Fruit fly (Drosophila melanogaster) S2 (cell line): ENCODE data around the gene RabGGTa.

ENCODE experiments used
- CG8478 ChIP-seq: fragments of >200 bp; optimal IDR thresholded peaks from 2 replicates; lab custom pipeline; 2018
- CTCF ChIP-seq, 2 experiments: fragments of >200 bp; optimal IDR thresholded peaks; 2 replicates each; lab custom pipeline; 2018

Gene RabGGTa

dm6 chr3R:5095930-5096572, 31.8 kb upstream of the RabGGTa start:
- TF ChIP-seq CG8478 (lab: Kevin White, UChicago) (no peak), CTCF (optimal IDR thresholded peaks at IDR 0.05; lab: Kevin White, UChicago) (no peak)

dm6 chr3R:5097175-5097574, 30.7 kb upstream of the RabGGTa start:
- no peak for TF ChIP-seq CTCF (optimal IDR thresholded peaks at IDR 0.05; lab: Kevin White, UChicago)
- TF ChIP-seq CG8478 (lab: Kevin White, UChicago): no peak

DNA sequence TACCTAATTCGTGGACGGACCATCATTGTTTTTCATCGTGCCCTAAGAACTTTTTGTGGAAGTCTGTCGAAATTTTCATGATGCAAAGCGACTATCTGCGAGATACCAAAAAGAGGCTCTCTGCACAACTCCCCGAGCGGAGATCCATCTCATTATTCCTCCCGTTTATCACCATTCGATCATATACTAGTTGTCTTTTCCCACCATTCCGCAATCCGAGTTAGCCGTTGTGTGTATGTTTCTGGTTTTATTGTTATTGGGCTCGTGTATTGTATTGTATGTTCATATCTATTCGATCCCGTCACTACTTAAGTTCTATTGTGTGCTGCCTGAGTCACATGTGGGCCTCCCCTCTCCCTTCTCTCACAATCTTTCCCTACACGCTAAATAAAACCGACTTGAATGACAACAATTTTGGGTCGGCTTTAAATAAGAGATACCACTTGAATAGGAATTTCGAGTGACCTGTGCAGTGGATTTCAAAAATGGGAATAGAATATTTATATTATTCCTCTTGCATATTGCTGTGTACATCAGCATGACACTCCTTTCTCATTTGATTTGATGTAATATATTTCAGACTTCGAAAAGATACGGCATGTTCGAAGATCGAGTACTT, 29.9 kb upstream of the RabGGTa start:
- TF ChIP-seq CG8478 (lab: Kevin White, UChicago) (no peak), CTCF (optimal IDR thresholded peaks at IDR 0.05; lab: Kevin White, UChicago) (no peak)

DNA sequence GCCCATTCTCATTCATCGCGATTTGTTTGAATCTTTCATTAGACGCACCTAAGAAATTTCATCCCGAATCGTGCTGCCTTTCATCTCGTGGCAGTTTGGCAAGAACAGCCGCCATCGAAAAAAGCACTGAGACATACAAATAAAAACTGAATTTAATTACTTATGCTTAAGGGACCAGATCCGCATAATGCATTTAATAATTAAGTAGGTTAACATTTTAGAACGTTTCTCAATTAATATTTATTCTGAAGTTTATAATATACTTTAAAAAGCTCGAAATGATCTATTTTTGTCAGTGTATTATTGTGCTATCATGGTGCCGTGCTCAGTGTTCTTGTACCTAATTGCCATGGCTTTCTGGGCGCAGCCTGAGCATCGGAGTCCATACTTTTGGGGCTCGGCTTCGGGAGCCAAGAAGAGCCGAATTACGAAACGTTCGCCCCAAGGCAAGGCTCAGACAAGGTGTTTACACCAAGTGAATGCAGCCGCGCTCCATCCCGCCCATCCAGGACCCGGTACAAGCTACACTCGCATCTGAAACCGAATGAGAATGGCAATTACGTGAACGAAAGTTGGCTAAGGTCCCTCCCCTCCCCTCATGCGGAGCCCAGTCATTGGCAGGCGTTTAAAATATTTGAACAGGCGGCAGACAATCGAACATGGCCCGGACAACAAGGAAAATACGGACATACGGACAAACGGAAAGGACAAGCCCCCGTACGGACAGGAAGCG, 27.4 kb upstream of the RabGGTa start:
- TF ChIP-seq CG8478 (lab: Kevin White, UChicago) (no peak), CTCF (optimal IDR thresholded peaks at IDR 0.05; lab: Kevin White, UChicago) (no peak)

- TF ChIP-seq CG8478 (lab: Kevin White, UChicago): no peak
- no peak for TF ChIP-seq CTCF (optimal IDR thresholded peaks at IDR 0.05; lab: Kevin White, UChicago)
These were observed 25.5 kb upstream of the RabGGTa start for dm6 chr3R:5102407-5102806.

- TF ChIP-seq CG8478 (lab: Kevin White, UChicago) (no peak), CTCF (optimal IDR thresholded peaks at IDR 0.05; lab: Kevin White, UChicago) (no peak)
These were observed 24.4 kb upstream of the RabGGTa start for dm6 chr3R:5103362-5104003.

dm6 chr3R:5104212-5104611, 23.7 kb upstream of the RabGGTa start:
- TF ChIP-seq CG8478 (lab: Kevin White, UChicago): no peak

DNA sequence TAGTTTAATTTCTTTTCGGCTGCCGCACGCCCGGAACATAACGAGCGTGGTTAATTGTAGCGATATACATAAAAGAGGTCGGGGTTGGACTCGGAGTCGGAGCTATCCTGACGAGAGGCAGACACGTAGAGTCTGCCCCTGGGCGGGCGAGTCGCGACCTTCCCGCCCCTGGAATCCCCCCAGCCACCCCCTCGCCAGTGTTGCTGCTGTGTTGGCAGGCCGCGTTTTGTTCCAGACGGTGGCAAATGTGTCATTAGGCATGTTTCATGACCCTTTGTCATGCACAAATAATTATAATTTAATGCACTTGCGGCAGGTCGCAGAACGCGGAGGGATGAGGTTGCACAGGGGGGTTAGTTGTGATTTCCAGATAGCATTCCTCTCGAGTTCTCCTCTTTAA, 22.4 kb upstream of the RabGGTa start:
- TF ChIP-seq CG8478 (lab: Kevin White, UChicago) (no peak), CTCF (optimal IDR thresholded peaks at IDR 0.05; lab: Kevin White, UChicago) (no peak)

- no peak for TF ChIP-seq CTCF (optimal IDR thresholded peaks at IDR 0.05; lab: Kevin White, UChicago)
- no peak for TF ChIP-seq CG8478 (lab: Kevin White, UChicago)
These were observed 21.0 kb upstream of the RabGGTa start for dm6 chr3R:5106917-5107316.

DNA sequence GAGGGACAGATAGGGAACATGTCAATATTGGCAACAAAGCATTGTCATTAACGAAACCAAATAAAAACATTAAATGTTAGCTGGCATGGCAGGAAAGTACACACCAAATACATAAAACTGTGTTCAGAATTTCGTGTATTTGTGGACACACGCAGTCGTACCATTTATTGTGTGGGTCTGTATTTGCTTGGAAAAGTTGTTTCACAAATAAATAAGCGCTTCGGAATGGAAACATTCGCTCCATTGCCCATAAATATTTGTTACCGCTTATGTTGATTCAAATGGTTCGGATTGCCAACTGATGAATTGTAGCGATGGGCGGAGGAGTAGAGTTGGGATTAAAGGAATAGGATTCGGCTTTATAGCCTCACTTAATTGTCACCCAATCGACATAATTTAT, 19.9 kb upstream of the RabGGTa start:
- no peak for TF ChIP-seq CG8478 (lab: Kevin White, UChicago)
- TF ChIP-seq CTCF (optimal IDR thresholded peaks at IDR 0.05; lab: Kevin White, UChicago): no peak

dm6 chr3R:5109078-5109477, 18.8 kb upstream of the RabGGTa start, which contains the start of gene CG43131:
Gene CG43131 (minus strand): TSS chr3R:5109178.
- TF ChIP-seq CG8478 (lab: Kevin White, UChicago): no peak

- TF ChIP-seq CG8478 (lab: Kevin White, UChicago): no peak
- no peak for TF ChIP-seq CTCF (optimal IDR thresholded peaks at IDR 0.05; lab: Kevin White, UChicago)
These were observed 18.2 kb upstream of the RabGGTa start for dm6 chr3R:5109558-5110211.

- TF ChIP-seq CG8478 (lab: Kevin White, UChicago): no peak
These were observed 16.0 kb upstream of the RabGGTa start for dm6 chr3R:5111887-5112286.

DNA sequence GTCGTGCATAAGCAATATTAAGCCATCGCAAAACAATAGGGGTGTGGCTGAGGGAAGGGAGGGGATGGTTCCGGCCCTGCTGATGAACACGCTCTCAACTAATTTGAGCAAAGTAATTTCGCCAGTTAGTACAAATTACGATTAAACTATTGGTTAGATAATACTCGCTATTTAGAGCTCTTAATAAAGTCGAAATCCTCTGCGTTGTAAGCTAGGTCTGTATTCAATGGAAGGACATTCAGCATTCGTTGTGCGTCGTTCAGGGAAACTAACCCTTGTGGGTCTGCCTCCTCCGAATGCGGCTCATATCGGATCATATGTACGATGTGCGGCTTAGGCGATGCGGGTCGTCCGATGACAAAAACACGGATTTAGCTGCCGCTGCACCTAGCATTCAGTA, 15.5 kb upstream of the RabGGTa start:
- no peak for TF ChIP-seq CG8478 (lab: Kevin White, UChicago)
- TF ChIP-seq CTCF (optimal IDR thresholded peaks at IDR 0.05; lab: Kevin White, UChicago): no peak
